Worm (Caenorhabditis elegans): ENCODE data around the gene sdhd-1.

DNA sequence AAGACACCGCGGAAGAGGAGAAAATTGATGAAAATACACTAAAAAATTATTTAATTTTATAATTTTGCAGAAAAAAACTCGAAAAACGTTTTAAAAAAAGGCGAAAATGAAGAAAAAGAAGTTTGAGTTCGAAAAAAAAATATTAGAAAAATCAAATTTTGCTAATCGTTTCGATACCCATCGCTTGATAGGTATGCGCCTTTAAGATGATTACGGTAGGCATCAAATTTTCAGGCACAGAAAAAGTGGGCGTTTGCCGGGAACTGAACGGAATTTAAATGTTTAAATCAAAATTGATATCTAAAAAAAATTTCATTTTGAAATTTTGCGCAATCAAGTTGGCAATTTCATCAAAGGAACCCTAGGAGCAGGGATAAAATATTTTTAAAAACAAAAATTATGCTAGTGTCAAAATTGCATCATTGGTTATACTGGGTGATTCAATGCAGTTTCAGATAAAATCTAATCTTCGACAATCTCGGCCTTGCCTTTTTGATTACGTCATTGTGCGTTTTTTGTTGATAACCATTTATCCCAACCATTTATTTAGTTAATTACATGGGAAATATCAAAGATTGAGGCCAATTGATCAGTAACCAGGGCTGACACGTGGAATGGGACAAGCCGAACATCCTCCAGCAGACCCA lies 6.0 kb downstream of the sdhd-1 start:
- no peak for TF ChIP-seq ama-1 (optimal IDR thresholded peaks at IDR 0.05)
- no peak for TF ChIP-seq ets-7 (tag; optimal IDR thresholded peaks at IDR 0.05)
- TF ChIP-seq scrt-1 (GFP tag; IDR thresholded peaks at IDR 0.05) = no peak
- no peak for TF ChIP-seq pes-1 (GFP tag; IDR thresholded peaks at IDR 0.05)
- no peak for TF ChIP-seq hmg-4 (GFP tag; optimal IDR thresholded peaks at IDR 0.05)
- no peak for TF ChIP-seq flt-1 (GFP tag; IDR thresholded peaks at IDR 0.05)
- no peak for TF ChIP-seq B0310.2 (tag; optimal IDR thresholded peaks at IDR 0.05)
- TF ChIP-seq aly-1 (tag; optimal IDR thresholded peaks at IDR 0.05) = no peak
- no peak for TF ChIP-seq tbx-37 (GFP tag; conservative IDR thresholded peaks at IDR 0.05)
- no peak for TF ChIP-seq tra-4 (tag; optimal IDR thresholded peaks at IDR 0.05)
- TF ChIP-seq ceh-36 (tag; optimal IDR thresholded peaks at IDR 0.05) = no peak
